Worm (Caenorhabditis elegans): ENCODE results near the gene amdh-1.

DNA sequence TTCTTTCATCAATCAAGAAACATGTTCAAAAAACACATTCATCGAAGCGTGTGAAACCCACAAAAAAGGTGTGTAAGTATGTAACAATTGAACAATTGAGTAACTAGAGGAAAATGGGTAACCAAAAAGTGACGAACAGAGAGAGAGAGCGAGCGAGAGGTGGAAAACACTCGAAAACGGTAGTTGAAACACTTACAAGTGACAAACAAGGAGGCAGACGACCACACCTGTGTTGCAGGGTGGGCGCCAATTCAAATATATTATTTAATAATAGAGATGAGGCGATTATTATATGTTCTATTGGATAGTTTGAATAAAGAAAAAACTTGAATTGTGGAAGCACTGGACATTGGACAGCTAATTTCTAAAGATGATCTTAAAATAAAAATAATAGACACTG is 37.8 kb downstream of the amdh-1 start:
- TF ChIP-seq nhr-237 (tag; optimal IDR thresholded peaks at IDR 0.05) (no peak), pqm-1 (tag; optimal IDR thresholded peaks at IDR 0.05) (no peak), nhr-77 (tag; optimal IDR thresholded peaks at IDR 0.05) (no peak)
